Fruit fly (Drosophila melanogaster) whole organism, embryonic: ENCODE measurements around the gene Plc21C.

Experiments used
- Awh ChIP-seq: fragments of 200-800 bp; sonication (Bioruptor generic); IDR thresholded peaks from 2 replicates; pipeline ENCODE4, ENCODE4 v1.3.6; 2022; ENCODE audit warnings: missing biosample characterization, missing genetic modification characterization
- BEAF-32 ChIP-seq: fragments of 200-800 bp; sonication (Bioruptor generic); optimal IDR thresholded peaks from 3 replicates; lab custom pipeline; 2017; ENCODE audit warnings: missing biosample characterization, missing genetic modification characterization, mild to moderate bottlenecking, moderate library complexity, missing genetic modification reagents
- CG10979 ChIP-seq: fragments of 200-800 bp; sonication (Bioruptor generic); optimal IDR thresholded peaks from 2 replicates; lab custom pipeline; 2018; ENCODE audit warnings: missing biosample characterization, mild to moderate bottlenecking, missing genetic modification characterization, moderate library complexity
- CG11696 ChIP-seq: fragments of 200-800 bp; sonication (Bioruptor generic); IDR thresholded peaks from 2 replicates; pipeline ENCODE4 v1.3.6; 2022; ENCODE audit warnings: missing biosample characterization, missing genetic modification characterization
- CG1233 ChIP-seq: fragments of 200-800 bp; sonication (Bioruptor generic); optimal IDR thresholded peaks from 4 replicates; lab custom pipeline; 2018; ENCODE audit warnings: missing biosample characterization, mild to moderate bottlenecking, missing genetic modification characterization
- CG1603 ChIP-seq: fragments of 200-800 bp; sonication (Bioruptor generic); optimal IDR thresholded peaks from 2 replicates; lab custom pipeline; 2019; ENCODE audit warnings: missing biosample characterization, mild to moderate bottlenecking, missing genetic modification characterization, moderate library complexity
- CG17359 ChIP-seq: fragments of 200-800 bp; sonication (Bioruptor generic); optimal IDR thresholded peaks from 3 replicates; lab custom pipeline; 2018; ENCODE audit warnings: missing biosample characterization, mild to moderate bottlenecking, missing genetic modification characterization, moderate library complexity
- CG17802 ChIP-seq: fragments of 200-800 bp; sonication (Bioruptor generic); optimal IDR thresholded peaks from 2 replicates; lab custom pipeline; 2018; ENCODE audit warnings: missing biosample characterization, mild to moderate bottlenecking, missing genetic modification characterization, moderate library complexity
- CG18011 ChIP-seq: fragments of 200-800 bp; sonication (Bioruptor generic); optimal IDR thresholded peaks from 2 replicates; lab custom pipeline; 2017; ENCODE audit warnings: missing biosample characterization, missing genetic modification characterization, mild to moderate bottlenecking, moderate library complexity, missing genotype
- CG18262 ChIP-seq: fragments of 200-800 bp; optimal IDR thresholded peaks from 3 replicates; lab custom pipeline; 2019; ENCODE audit warnings: missing biosample characterization, mild to moderate bottlenecking, missing genetic modification characterization, moderate library complexity
- CG31441 ChIP-seq: fragments of 200-800 bp; sonication (Bioruptor generic); IDR thresholded peaks from 2 replicates; pipeline ENCODE4 v1.3.6; 2022; ENCODE audit warnings: missing biosample characterization, missing genetic modification characterization
- CG4328 ChIP-seq: fragments of 200-800 bp; sonication (Bioruptor generic); optimal IDR thresholded peaks from 3 replicates; lab custom pipeline; 2017; ENCODE audit warnings: missing biosample characterization, missing genetic modification reagents, missing genetic modification characterization
- CG4360 ChIP-seq: fragments of 200-800 bp; sonication (Bioruptor generic); IDR thresholded peaks from 2 replicates; pipeline ENCODE4 v1.3.6; 2022; ENCODE audit warnings: missing biosample characterization, missing genetic modification characterization
- CG4820 ChIP-seq: fragments of 200-800 bp; sonication (Bioruptor generic); optimal IDR thresholded peaks from 3 replicates; lab custom pipeline; 2016; ENCODE audit warnings: missing biosample characterization, missing genetic modification characterization
- CG6813 ChIP-seq: fragments of 200-800 bp; sonication (Bioruptor generic); optimal IDR thresholded peaks from 2 replicates; lab custom pipeline; 2017; ENCODE audit warnings: missing biosample characterization, missing genetic modification characterization, mild to moderate bottlenecking, moderate library complexity, missing genetic modification reagents
- CTCF ChIP-seq: fragments of 200-800 bp; sonication (Bioruptor generic); optimal IDR thresholded peaks from 2 replicates; lab custom pipeline; 2017; ENCODE audit warnings: missing biosample characterization, mild to moderate bottlenecking, missing genetic modification characterization, moderate library complexity
- D19A ChIP-seq: fragments of 200-800 bp; optimal IDR thresholded peaks from 3 replicates; lab custom pipeline; 2019; ENCODE audit warnings: missing biosample characterization, mild to moderate bottlenecking, missing genetic modification characterization, moderate library complexity
- Gug ChIP-seq: fragments of 200-800 bp; sonication (Bioruptor generic); IDR thresholded peaks from 4 replicates; pipeline ENCODE4 v1.3.6; 2022; ENCODE audit warnings: missing biosample characterization, missing genetic modification characterization
- Hmr ChIP-seq: fragments of 200-800 bp; sonication (Bioruptor generic); optimal IDR thresholded peaks from 3 replicates; lab custom pipeline; 2017; ENCODE audit warnings: mild to moderate bottlenecking, missing biosample characterization, missing genetic modification reagents, missing genetic modification characterization
- Nf-YB ChIP-seq: fragments of 200-800 bp; sonication (Bioruptor generic); optimal IDR thresholded peaks from 3 replicates; lab custom pipeline; 2019; ENCODE audit warnings: missing biosample characterization, mild to moderate bottlenecking, missing genetic modification characterization, moderate library complexity
- Nf-YC ChIP-seq: fragments of 200-800 bp; optimal IDR thresholded peaks from 3 replicates; lab custom pipeline; 2019; ENCODE audit warnings: missing biosample characterization, mild to moderate bottlenecking, missing genetic modification characterization, moderate library complexity
- Oaz ChIP-seq: fragments of 200-800 bp; sonication (Bioruptor generic); IDR thresholded peaks from 2 replicates; pipeline ENCODE4 v1.3.6; 2022; ENCODE audit warnings: missing biosample characterization, missing genetic modification characterization
- Sox100B ChIP-seq: fragments of 200-800 bp; sonication (Bioruptor generic); optimal IDR thresholded peaks from 3 replicates; lab custom pipeline; 2018; ENCODE audit warnings: missing biosample characterization, mild to moderate bottlenecking, missing genetic modification characterization
- Trl ChIP-seq, 3 experiments: fragments of >200 bp in 2 of 3; fragments of 200-800 bp in 1 of 3; sonication (Bioruptor generic) in 1 of 3; optimal IDR thresholded peaks; 2 replicates in 1 of 3; 3 replicates in 2 of 3; lab custom pipeline; 2016 to 2017; ENCODE audit warnings: missing biosample characterization in 1 of 3, missing genetic modification characterization in 1 of 3
- Vsx1 ChIP-seq: fragments of 200-800 bp; sonication (Bioruptor generic); optimal IDR thresholded peaks from 2 replicates; lab custom pipeline; 2017; ENCODE audit warnings: missing biosample characterization, mild to moderate bottlenecking, missing genetic modification characterization, missing genetic modification reagents
- bsh ChIP-seq, 2 experiments: fragments of 200-800 bp; sonication (Bioruptor generic); optimal IDR thresholded peaks; 2 replicates each; lab custom pipeline; 2017 to 2018; ENCODE audit warnings: mild to moderate bottlenecking in 2 of 2, missing biosample characterization in 2 of 2, missing genetic modification characterization in 2 of 2, moderate library complexity in 1 of 2
- cg ChIP-seq: fragments of 200-800 bp; sonication (Bioruptor generic); optimal IDR thresholded peaks from 3 replicates; lab custom pipeline; 2019; ENCODE audit warnings: missing biosample characterization, mild to moderate bottlenecking, missing genetic modification characterization, moderate library complexity
- fd3F ChIP-seq: fragments of 200-800 bp; sonication (Bioruptor generic); optimal IDR thresholded peaks from 2 replicates; lab custom pipeline; 2018; ENCODE audit warnings: missing biosample characterization, mild to moderate bottlenecking, missing genetic modification characterization, moderate library complexity
- gem ChIP-seq: fragments of 200-800 bp; sonication (Bioruptor generic); optimal IDR thresholded peaks from 2 replicates; lab custom pipeline; 2019; ENCODE audit warnings: missing biosample characterization, mild to moderate bottlenecking, missing genetic modification characterization, moderate library complexity
- gsb ChIP-seq: fragments of 200-800 bp; sonication (Bioruptor generic); IDR thresholded peaks from 2 replicates; pipeline ENCODE4 v1.3.6; 2022; ENCODE audit warnings: missing biosample characterization, missing genetic modification characterization
- lbe ChIP-seq: fragments of 200-800 bp; sonication (Bioruptor generic); optimal IDR thresholded peaks from 2 replicates; lab custom pipeline; 2016; ENCODE audit warnings: missing biosample characterization, mild to moderate bottlenecking, missing genetic modification characterization
- lola ChIP-seq, 3 experiments: fragments of >200 bp in 2 of 3; fragments of 200-800 bp in 1 of 3; sonication (Bioruptor generic) in 1 of 3; optimal IDR thresholded peaks; 2 replicates each; lab custom pipeline; 2017 to 2019; ENCODE audit warnings: missing biosample characterization in 3 of 3, missing genetic modification characterization in 3 of 3, mild to moderate bottlenecking in 1 of 3, moderate library complexity in 1 of 3
- nmo ChIP-seq: fragments of 200-800 bp; sonication (Bioruptor generic); optimal IDR thresholded peaks from 2 replicates; lab custom pipeline; 2018; ENCODE audit warnings: missing biosample characterization, mild to moderate bottlenecking, missing genetic modification characterization, moderate library complexity
- pum ChIP-seq: fragments of 200-800 bp; sonication (Bioruptor generic); optimal IDR thresholded peaks from 2 replicates; lab custom pipeline; 2016; ENCODE audit warnings: missing biosample characterization, missing genetic modification characterization
- sens ChIP-seq: fragments of 200-800 bp; sonication (Bioruptor generic); peaks from one replicate; lab custom pipeline; 2016; ENCODE audit warnings: missing biosample characterization, missing genetic modification characterization
- stwl ChIP-seq: fragments of 200-800 bp; sonication (Bioruptor generic); optimal IDR thresholded peaks from 3 replicates; lab custom pipeline; 2018; ENCODE audit warnings: missing biosample characterization, mild to moderate bottlenecking, missing genetic modification characterization, moderate library complexity
- vvl ChIP-seq: fragments of 200-800 bp; sonication (Bioruptor generic); IDR thresholded peaks from 2 replicates; pipeline ENCODE4 v1.3.6; 2022; ENCODE audit warnings: missing biosample characterization, missing genetic modification characterization

The Plc21C gene

dm6 chr2L:357556-358130 is 51.9 kb downstream of the Plc21C start, which contains the start of gene Ent1 (continued):
- TF ChIP-seq CG1603 (tag; lab: Kevin White, UChicago): peak; percentile 70
- no peak for TF ChIP-seq CG4328 (GFP tag; lab: Kevin White, UChicago)
- TF ChIP-seq fd3F (GFP tag; lab: Kevin White, UChicago): no peak
- TF ChIP-seq stwl: peak; percentile 83
- peak; percentile 0 for TF ChIP-seq Hmr (GFP tag; lab: Kevin White, UChicago)
- TF ChIP-seq Gug (GFP tag; lab: Robert Waterston, UW): no peak
- TF ChIP-seq CG4820 (GFP tag; lab: Kevin White, UChicago): no peak
- TF ChIP-seq BEAF-32: peak; percentile 90
- TF ChIP-seq Sox100B (GFP tag; lab: Kevin White, UChicago): no peak
- no peak for TF ChIP-seq pum (GFP tag; lab: Kevin White, UChicago)
- TF ChIP-seq CTCF (GFP tag; lab: Kevin White, UChicago): peak; percentile 49

dm6 chr2L:366876-367275 is 61.1 kb downstream of the Plc21C start:
- peak; percentile 72 for TF ChIP-seq vvl (GFP tag; lab: Robert Waterston, UW)
- peak; percentile 62 for TF ChIP-seq Awh (GFP tag; lab: Robert Waterston, UW)
- no peak for TF ChIP-seq CG17802 (tag; lab: Kevin White, UChicago)
- no peak for TF ChIP-seq gsb (GFP tag; lab: Robert Waterston, UW)
- no peak for TF ChIP-seq CG1233 (GFP tag; lab: Kevin White, UChicago)
- no peak for TF ChIP-seq CG18011
- no peak for TF ChIP-seq Oaz (GFP tag; lab: Robert Waterston, UW)

- TF ChIP-seq cg (GFP tag; lab: Kevin White, UChicago): peak; percentile 69
- TF ChIP-seq gem: peak; percentile 26
- TF ChIP-seq Trl (optimal IDR thresholded peaks at IDR 0.05; lab: Kevin White, UChicago): peak; percentile 14 to 28
- no peak for TF ChIP-seq Trl (GFP tag; optimal IDR thresholded peaks at IDR 0.05; lab: Kevin White, UChicago)
- no peak for TF ChIP-seq CG11696 (GFP tag; lab: Robert Waterston, UW)
- no peak for TF ChIP-seq lbe
- peak; percentile 10 for TF ChIP-seq nmo
- TF ChIP-seq CG17359: no peak
- peak; percentile 93 for TF ChIP-seq CG4360
- TF ChIP-seq vvl (GFP tag; lab: Robert Waterston, UW): peak; percentile 56; the same call in 1 of the 2 replicates
- peak in 1 of 3 experiments; percentile 1 for TF ChIP-seq lola (GFP tag; optimal IDR thresholded peaks at IDR 0.05; lab: Kevin White, UChicago)
- peak; percentile 96 for TF ChIP-seq Nf-YB (GFP tag; lab: Kevin White, UChicago)
- peak in 1 of 2 experiments; percentile 4 for TF ChIP-seq bsh (GFP tag; optimal IDR thresholded peaks at IDR 0.05; lab: Kevin White, UChicago)
- TF ChIP-seq D19A (tag; lab: Kevin White, UChicago): peak; percentile 88
- peak; percentile 28 for TF ChIP-seq CG10979 (tag; lab: Kevin White, UChicago)
- no peak for TF ChIP-seq CG31441 (GFP tag; lab: Robert Waterston, UW)
- TF ChIP-seq Nf-YC (tag; lab: Kevin White, UChicago): peak; percentile 96
- no peak for TF ChIP-seq CG6813 (GFP tag; lab: Kevin White, UChicago)
- TF ChIP-seq Vsx1: peak; percentile 5
- TF ChIP-seq CG18262 (tag; lab: Kevin White, UChicago): peak; percentile 13
- peak; percentile 72 for TF ChIP-seq sens (GFP tag; lab: Kevin White, UChicago)
These were observed 62.8 kb downstream of the Plc21C start for dm6 chr2L:368398-369008.
